Fruit fly (Drosophila melanogaster) whole organism, embryonic: ENCODE results near the gene Mis12.

ENCODE experiments used
- Ada2b ChIP-seq: fragments of 200-800 bp; sonication (Bioruptor generic); IDR thresholded peaks from 2 replicates; pipeline ENCODE4 v1.3.6; 2022; ENCODE audit warnings: missing biosample characterization, missing genetic modification characterization
- Awh ChIP-seq: fragments of 200-800 bp; sonication (Bioruptor generic); IDR thresholded peaks from 2 replicates; pipeline ENCODE4, ENCODE4 v1.3.6; 2022; ENCODE audit warnings: missing biosample characterization, missing genetic modification characterization
- CG10431 ChIP-seq: fragments of 200-800 bp; sonication (Bioruptor generic); optimal IDR thresholded peaks from 3 replicates; lab custom pipeline; 2018; ENCODE audit warnings: missing biosample characterization, mild to moderate bottlenecking, missing genetic modification characterization
- CG10959 ChIP-seq: fragments of 200-800 bp; sonication (Bioruptor generic); IDR thresholded peaks from 2 replicates; pipeline ENCODE4 v1.3.6; 2022; ENCODE audit warnings: missing biosample characterization, missing genetic modification characterization
- CG12299 ChIP-seq: fragments of 200-800 bp; sonication (Bioruptor generic); optimal IDR thresholded peaks from 2 replicates; lab custom pipeline; 2018; ENCODE audit warnings: missing biosample characterization, mild to moderate bottlenecking, missing genetic modification characterization
- CG13287 ChIP-seq: fragments of 200-800 bp; sonication (Bioruptor generic); IDR thresholded peaks from 2 replicates; pipeline ENCODE4 v1.3.6; 2022; ENCODE audit warnings: missing biosample characterization, missing genetic modification characterization; ENCODE audit not compliant: partially characterized antibody
- CG13624 ChIP-seq: fragments of 200-800 bp; sonication (Bioruptor generic); optimal IDR thresholded peaks from 2 replicates; lab custom pipeline; 2016; ENCODE audit warnings: missing biosample characterization, missing genetic modification characterization
- CG17385 ChIP-seq: fragments of 200-800 bp; sonication (Bioruptor generic); optimal IDR thresholded peaks from 3 replicates; lab custom pipeline; 2018; ENCODE audit warnings: missing biosample characterization, mild to moderate bottlenecking, missing genetic modification characterization
- CG18262 ChIP-seq: fragments of 200-800 bp; optimal IDR thresholded peaks from 3 replicates; lab custom pipeline; 2019; ENCODE audit warnings: missing biosample characterization, mild to moderate bottlenecking, missing genetic modification characterization, moderate library complexity
- CG18764 ChIP-seq: fragments of 200-800 bp; sonication (Bioruptor generic); optimal IDR thresholded peaks from 3 replicates; lab custom pipeline; 2016; ENCODE audit warnings: missing biosample characterization, missing genetic modification characterization
- CG2199 ChIP-seq: fragments of 200-800 bp; sonication (Bioruptor generic); IDR thresholded peaks from 3 replicates; pipeline ENCODE4 v1.3.6; 2022; ENCODE audit warnings: missing biosample characterization, missing genetic modification characterization
- CG33557 ChIP-seq: fragments of 200-800 bp; sonication (Bioruptor generic); optimal IDR thresholded peaks from 2 replicates; lab custom pipeline; 2019; ENCODE audit warnings: missing biosample characterization, mild to moderate bottlenecking, missing genetic modification characterization, moderate library complexity
- CG8290 ChIP-seq, 3 experiments: fragments of 200-800 bp; sonication (Bioruptor generic); optimal IDR thresholded peaks; 2 replicates each; lab custom pipeline; 2016 to 2019; ENCODE audit warnings: missing biosample characterization in 3 of 3, missing genetic modification characterization in 3 of 3, mild to moderate bottlenecking in 2 of 3, moderate library complexity in 1 of 3
- CG8478 ChIP-seq: fragments of >200 bp; optimal IDR thresholded peaks from 2 replicates; lab custom pipeline; 2018
- CHES-1-like ChIP-seq: fragments of 200-800 bp; sonication (Bioruptor generic); optimal IDR thresholded peaks from 2 replicates; lab custom pipeline; 2016; ENCODE audit warnings: missing biosample characterization, missing genetic modification characterization
- CTCF ChIP-seq: fragments of 200-800 bp; sonication (Bioruptor generic); optimal IDR thresholded peaks from 2 replicates; lab custom pipeline; 2017; ENCODE audit warnings: missing biosample characterization, mild to moderate bottlenecking, missing genetic modification characterization, moderate library complexity
- CkIIα-i1 ChIP-seq: fragments of 200-800 bp; sonication (Bioruptor generic); IDR thresholded peaks from 2 replicates; pipeline ENCODE4 v1.3.6; 2022; ENCODE audit warnings: missing biosample characterization, missing genetic modification characterization
- Deaf1 ChIP-seq: fragments of 200-800 bp; optimal IDR thresholded peaks from 3 replicates; lab custom pipeline; 2019; ENCODE audit warnings: missing biosample characterization, mild to moderate bottlenecking, missing genetic modification characterization, moderate library complexity
- Fer2 ChIP-seq: fragments of 200-800 bp; sonication (Bioruptor generic); optimal IDR thresholded peaks from 2 replicates; lab custom pipeline; 2018; ENCODE audit warnings: missing biosample characterization, mild to moderate bottlenecking, missing genetic modification characterization, moderate library complexity
- Nf-YB ChIP-seq: fragments of 200-800 bp; sonication (Bioruptor generic); optimal IDR thresholded peaks from 3 replicates; lab custom pipeline; 2019; ENCODE audit warnings: missing biosample characterization, mild to moderate bottlenecking, missing genetic modification characterization, moderate library complexity
- Nf-YC ChIP-seq: fragments of 200-800 bp; optimal IDR thresholded peaks from 3 replicates; lab custom pipeline; 2019; ENCODE audit warnings: missing biosample characterization, mild to moderate bottlenecking, missing genetic modification characterization, moderate library complexity
- Opbp ChIP-seq: fragments of 200-800 bp; sonication (Bioruptor generic); IDR thresholded peaks from 3 replicates; pipeline ENCODE4 v1.3.6; 2022; ENCODE audit warnings: missing biosample characterization, missing genetic modification characterization; ENCODE audit not compliant: partially characterized antibody
- PHDP ChIP-seq: fragments of 200-800 bp; sonication (Bioruptor generic); optimal IDR thresholded peaks from 3 replicates; lab custom pipeline; 2018; ENCODE audit warnings: missing biosample characterization, mild to moderate bottlenecking, missing genetic modification characterization, moderate library complexity
- Pdp1 ChIP-seq, 2 experiments: fragments of 200-800 bp; sonication (Bioruptor generic); optimal IDR thresholded peaks; 3 replicates each; lab custom pipeline; 2016; ENCODE audit warnings: missing biosample characterization in 2 of 2, missing genetic modification characterization in 2 of 2, mild to moderate bottlenecking in 1 of 2, moderate library complexity in 1 of 2
- Usf ChIP-seq: fragments of 200-800 bp; sonication (Bioruptor generic); optimal IDR thresholded peaks from 2 replicates; lab custom pipeline; 2017; ENCODE audit warnings: missing genotype, missing biosample characterization, missing genetic modification characterization
- cas ChIP-seq: fragments of 200-800 bp; sonication (Bioruptor generic); IDR thresholded peaks from 2 replicates; pipeline ENCODE4 v1.3.6; 2022; ENCODE audit warnings: missing biosample characterization, missing genetic modification characterization
- cg ChIP-seq: fragments of 200-800 bp; sonication (Bioruptor generic); optimal IDR thresholded peaks from 3 replicates; lab custom pipeline; 2019; ENCODE audit warnings: missing biosample characterization, mild to moderate bottlenecking, missing genetic modification characterization, moderate library complexity
- chinmo ChIP-seq: fragments of 200-800 bp; sonication (Bioruptor generic); IDR thresholded peaks from 4 replicates; pipeline ENCODE4 v1.3.6; 2022; ENCODE audit warnings: missing biosample characterization, missing genetic modification characterization; ENCODE audit not compliant: partially characterized antibody
- ci ChIP-seq: fragments of 200-800 bp; sonication (Bioruptor generic); IDR thresholded peaks from 3 replicates; pipeline ENCODE4 v1.3.6; 2022; ENCODE audit warnings: missing biosample characterization, missing genetic modification characterization
- crc ChIP-seq: fragments of 200-800 bp; sonication (Bioruptor generic); optimal IDR thresholded peaks from 2 replicates; lab custom pipeline; 2016; ENCODE audit warnings: missing biosample characterization, missing genetic modification characterization
- gro ChIP-seq: fragments of 200-800 bp; sonication (Bioruptor generic); optimal IDR thresholded peaks from 2 replicates; lab custom pipeline; 2016; ENCODE audit warnings: missing biosample characterization, missing genetic modification characterization
- lmd ChIP-seq: fragments of 200-800 bp; sonication (Bioruptor generic); IDR thresholded peaks from 2 replicates; pipeline ENCODE4 v1.3.6; 2022; ENCODE audit warnings: missing biosample characterization, missing genetic modification characterization
- prd ChIP-seq, 3 experiments: fragments of >200 bp in 2 of 3; fragments of 200-800 bp in 1 of 3; sonication (Bioruptor generic) in 1 of 3; optimal IDR thresholded peaks in 2 of 3; IDR thresholded peaks in 1 of 3; 2 replicates in 2 of 3; 3 replicates in 1 of 3; pipeline versions ENCODE4 v1.3.6 to Lab custom; 2017 to 2022; ENCODE audit warnings: missing biosample characterization in 1 of 3, missing genetic modification characterization in 1 of 3
- psq ChIP-seq: fragments of 200-800 bp; sonication (Bioruptor generic); optimal IDR thresholded peaks from 2 replicates; lab custom pipeline; 2017; ENCODE audit warnings: missing biosample characterization, missing genetic modification characterization
- sob ChIP-seq: fragments of 200-800 bp; sonication (Bioruptor generic); IDR thresholded peaks from 2 replicates; pipeline ENCODE4 v1.3.6; 2022; ENCODE audit warnings: missing biosample characterization, missing genetic modification characterization
- stwl ChIP-seq: fragments of 200-800 bp; sonication (Bioruptor generic); optimal IDR thresholded peaks from 3 replicates; lab custom pipeline; 2018; ENCODE audit warnings: missing biosample characterization, mild to moderate bottlenecking, missing genetic modification characterization, moderate library complexity
- tio ChIP-seq: fragments of 200-800 bp; sonication (Bioruptor generic); optimal IDR thresholded peaks from 2 replicates; lab custom pipeline; 2017; ENCODE audit warnings: missing biosample characterization, missing genetic modification characterization, inconsistent platforms
- tll ChIP-seq, 2 experiments: fragments of 200-800 bp in 1 of 2; fragments of >200 bp in 1 of 2; sonication (Bioruptor generic) in 1 of 2; optimal IDR thresholded peaks; 2 replicates each; lab custom pipeline; 2017 to 2019; ENCODE audit warnings: missing biosample characterization in 2 of 2, missing genetic modification characterization in 2 of 2, mild to moderate bottlenecking in 1 of 2, moderate library complexity in 1 of 2
- wor ChIP-seq: fragments of 200-800 bp; sonication (Bioruptor generic); IDR thresholded peaks from 2 replicates; pipeline ENCODE4 v1.3.6; 2022; ENCODE audit warnings: missing biosample characterization, missing genetic modification characterization

Mis12 gene

dm6 chr3L:6934799-6935318 is 34.0 kb downstream of the Mis12 start (continued):
- TF ChIP-seq CG13287 (GFP tag; lab: Robert Waterston, UW) (no peak), gro (GFP tag; lab: Kevin White, UChicago) (no peak), Usf (no peak), Ada2b (GFP tag; lab: Robert Waterston, UW) (no peak), lmd (GFP tag; lab: Robert Waterston, UW) (no peak), CG33557 (GFP tag; lab: Kevin White, UChicago) (no peak), CG12299 (tag; lab: Kevin White, UChicago) (no peak)

- no peak for TF ChIP-seq Pdp1 (GFP tag; optimal IDR thresholded peaks at IDR 0.05; lab: Kevin White, UChicago)
- TF ChIP-seq CG18262 = no peak
- TF ChIP-seq CG13624 (GFP tag; lab: Kevin White, UChicago) = no peak
- TF ChIP-seq CHES-1-like (GFP tag; lab: Kevin White, UChicago) = no peak
These were observed 36.2 kb downstream of the Mis12 start, which contains the start of gene CG14820 for dm6 chr3L:6932626-6933025. TSS of gene CG14820 (plus strand) at chr3L:6932926.

- TF ChIP-seq cas (GFP tag; lab: Robert Waterston, UW) (no peak), tio (GFP tag; lab: Kevin White, UChicago) (no peak), PHDP (no peak), tll (GFP tag; optimal IDR thresholded peaks at IDR 0.05; lab: Kevin White, UChicago) (no peak), crc (GFP tag; lab: Kevin White, UChicago) (no peak), CG8478 (no peak), psq (GFP tag; lab: Kevin White, UChicago) (no peak), gro (GFP tag; lab: Kevin White, UChicago) (no peak), CG18764 (GFP tag; lab: Kevin White, UChicago) (no peak), CG10431 (GFP tag; lab: Kevin White, UChicago) (no peak)
These were observed 37.0 kb downstream of the Mis12 start, which contains the start of gene CG45413 for dm6 chr3L:6931850-6932249. TSS of gene CG45413 (minus strand) at chr3L:6931950.

- TF ChIP-seq CG8290 (GFP tag; optimal IDR thresholded peaks at IDR 0.05; lab: Kevin White, UChicago) = peak; percentile 8
- TF ChIP-seq CG8290 (tag; optimal IDR thresholded peaks at IDR 0.05; lab: Kevin White, UChicago) = peak; percentile 4 to 5
- no peak for TF ChIP-seq wor (GFP tag; lab: Robert Waterston, UW)
- peak; percentile 70; the same call in 1 of the 3 replicates for TF ChIP-seq CG2199
- peak; percentile 72 for TF ChIP-seq Nf-YB (GFP tag; lab: Kevin White, UChicago)
- TF ChIP-seq stwl (tag; lab: Kevin White, UChicago) = peak; percentile 39
- TF ChIP-seq ci (GFP tag; lab: Robert Waterston, UW) = peak; percentile 62
- 0 out of 2 replicates have a peak, but pooled peaks have one; percentile 10 for TF ChIP-seq Awh (GFP tag; lab: Robert Waterston, UW)
- TF ChIP-seq CG8478 = peak; percentile 11
- peak; percentile 79 for TF ChIP-seq Nf-YC (tag; lab: Kevin White, UChicago)
- TF ChIP-seq cg (GFP tag; lab: Kevin White, UChicago) = peak; percentile 79
- TF ChIP-seq prd (optimal IDR thresholded peaks at IDR 0.05; lab: Kevin White, UChicago) = no peak
- 0 out of 3 replicates have a peak, but pooled peaks have one; percentile 7 for TF ChIP-seq prd (GFP tag; IDR thresholded peaks at IDR 0.05; lab: Robert Waterston, UW)
- TF ChIP-seq Fer2 = no peak
- peak; percentile 48 for TF ChIP-seq CTCF (GFP tag; lab: Kevin White, UChicago)
- no peak for TF ChIP-seq sob
- TF ChIP-seq CG10431 (GFP tag; lab: Kevin White, UChicago) = peak; percentile 26
- TF ChIP-seq Deaf1 (tag; lab: Kevin White, UChicago) = peak; percentile 69
- 0 out of 2 replicates have a peak, but pooled peaks have one; percentile 31 for TF ChIP-seq CG10959 (GFP tag; lab: Robert Waterston, UW)
- TF ChIP-seq chinmo (GFP tag; lab: Robert Waterston, UW) = 0 out of 4 replicates have a peak, but pooled peaks have one; percentile 35
- TF ChIP-seq CkIIα-i1 (GFP tag; lab: Robert Waterston, UW) = no peak
- TF ChIP-seq CG17385 = peak; percentile 87
- 0 out of 3 replicates have a peak, but pooled peaks have one; percentile 40 for TF ChIP-seq Opbp (GFP tag; lab: Robert Waterston, UW)
These were observed 43.0 kb downstream of the Mis12 start for dm6 chr3L:6925843-6926242.
